Fruit fly (Drosophila melanogaster): Measurements from ENCODE around the gene CG11601.

CG11601 gene

dm6 chr2L:283071-283482 is at the start of gene CG11601 (continued):
- 0 out of 2 replicates have a peak, but pooled peaks have one; percentile 40 for TF ChIP-seq CG42726 (GFP tag; IDR thresholded peaks at IDR 0.05; ENCODE audit: partially characterized antibody)
- TF ChIP-seq ATbp (GFP tag; optimal IDR thresholded peaks at IDR 0.05) = no peak
- peak; percentile 46 for TF ChIP-seq CG2712 (tag; optimal IDR thresholded peaks at IDR 0.05)
- TF ChIP-seq aop (GFP tag; IDR thresholded peaks at IDR 0.05) = no peak
- peak; percentile 12 for TF ChIP-seq CG12942 (GFP tag; optimal IDR thresholded peaks at IDR 0.05)
- TF ChIP-seq gro (GFP tag; optimal IDR thresholded peaks at IDR 0.05) = peak; percentile 21
- peak; percentile 34 for TF ChIP-seq CG13624 (GFP tag; optimal IDR thresholded peaks at IDR 0.05)
- peak; percentile 71 for TF ChIP-seq pzg (GFP tag; optimal IDR thresholded peaks at IDR 0.05)
- peak; percentile 58 for TF ChIP-seq Myb (GFP tag; optimal IDR thresholded peaks at IDR 0.05)
- no peak for TF ChIP-seq CG11560 (tag; IDR thresholded peaks at IDR 0.05)
- TF ChIP-seq CG1529 (GFP tag; optimal IDR thresholded peaks at IDR 0.05) = no peak
- peak; percentile 30 for TF ChIP-seq MESR4 (GFP tag; optimal IDR thresholded peaks at IDR 0.05)
- no peak for TF ChIP-seq slp2 (GFP tag; optimal IDR thresholded peaks at IDR 0.05)
- 0 out of 2 replicates have a peak, but pooled peaks have one; percentile 12 for TF ChIP-seq Rx (GFP tag; IDR thresholded peaks at IDR 0.05)
- TF ChIP-seq CG12744 (GFP tag; optimal IDR thresholded peaks at IDR 0.05) = no peak
- no peak for TF ChIP-seq sima (GFP tag; optimal IDR thresholded peaks at IDR 0.05)
- TF ChIP-seq Fer3 (tag; optimal IDR thresholded peaks at IDR 0.05) = no peak
- TF ChIP-seq sd (tag; optimal IDR thresholded peaks at IDR 0.05) = no peak
- TF ChIP-seq CG32772 (GFP tag; IDR thresholded peaks at IDR 0.05) = 0 out of 2 replicates have a peak, but pooled peaks have one; percentile 22
- no peak for TF ChIP-seq Six4 (GFP tag; optimal IDR thresholded peaks at IDR 0.05)
- no peak for TF ChIP-seq CG2678 (tag; optimal IDR thresholded peaks at IDR 0.05)
- no peak for TF ChIP-seq Drgx (GFP tag; IDR thresholded peaks at IDR 0.05)
- TF ChIP-seq Dp (GFP tag; optimal IDR thresholded peaks at IDR 0.05) = peak; percentile 61
- TF ChIP-seq hkb (optimal IDR thresholded peaks at IDR 0.05) = peak; percentile 55
- TF ChIP-seq hkb (GFP tag; IDR thresholded peaks at IDR 0.05) = no peak
- TF ChIP-seq tx (GFP tag; optimal IDR thresholded peaks at IDR 0.05) = no peak
- TF ChIP-seq Doc3 (GFP tag; IDR thresholded peaks at IDR 0.05; ENCODE audit: partially characterized antibody) = no peak
- TF ChIP-seq Nf-YC (tag; optimal IDR thresholded peaks at IDR 0.05) = peak; percentile 23
- TF ChIP-seq CG10366 (GFP tag; IDR thresholded peaks at IDR 0.05) = peak; percentile 33; the same call in 1 of the 2 replicates
- peak; percentile 63 for TF ChIP-seq nmo (GFP tag; optimal IDR thresholded peaks at IDR 0.05)
- no peak for TF ChIP-seq rib (GFP tag; IDR thresholded peaks at IDR 0.05)
- TF ChIP-seq tll (GFP tag; optimal IDR thresholded peaks at IDR 0.05) = no peak
- no peak for TF ChIP-seq Atf-2 (GFP tag; optimal IDR thresholded peaks at IDR 0.05)
- TF ChIP-seq Xrp1 (GFP tag; IDR thresholded peaks at IDR 0.05) = peak; percentile 52; the same call in 1 of the 2 replicates
- TF ChIP-seq Oaz (GFP tag; IDR thresholded peaks at IDR 0.05) = 0 out of 2 replicates have a peak, but pooled peaks have one; percentile 15
- TF ChIP-seq MTF-1 (GFP tag; optimal IDR thresholded peaks at IDR 0.05; ENCODE audit: borderline replicate concordance) = no peak
- TF ChIP-seq CG8944 (GFP tag; optimal IDR thresholded peaks at IDR 0.05) = no peak
- peak; percentile 31 for TF ChIP-seq Hmr (GFP tag; optimal IDR thresholded peaks at IDR 0.05)
- TF ChIP-seq twi (tag; optimal IDR thresholded peaks at IDR 0.05) = no peak
- TF ChIP-seq Opbp (GFP tag; IDR thresholded peaks at IDR 0.05; ENCODE audit: partially characterized antibody) = no peak
- TF ChIP-seq CG3163 (GFP tag; optimal IDR thresholded peaks at IDR 0.05) = no peak
- TF ChIP-seq bigmax (GFP tag; optimal IDR thresholded peaks at IDR 0.05) = no peak
- peak; percentile 80 for TF ChIP-seq CTCF (GFP tag; optimal IDR thresholded peaks at IDR 0.05)
- TF ChIP-seq CG10209 (GFP tag; optimal IDR thresholded peaks at IDR 0.05) = peak; percentile 7
- TF ChIP-seq CG13287 (GFP tag; IDR thresholded peaks at IDR 0.05; ENCODE audit: partially characterized antibody) = peak; percentile 63
- no peak for TF ChIP-seq CG10959 (GFP tag; IDR thresholded peaks at IDR 0.05)
- TF ChIP-seq bcd (GFP tag; optimal IDR thresholded peaks at IDR 0.05) = peak; percentile 46
- TF ChIP-seq CG6854 (GFP tag; optimal IDR thresholded peaks at IDR 0.05) = no peak
- no peak for TF ChIP-seq ash1 (GFP tag; optimal IDR thresholded peaks at IDR 0.05)
- no peak for TF ChIP-seq dan (GFP tag; IDR thresholded peaks at IDR 0.05)
- no peak for TF ChIP-seq prd (optimal IDR thresholded peaks at IDR 0.05)
- TF ChIP-seq prd (GFP tag; IDR thresholded peaks at IDR 0.05) = 0 out of 3 replicates have a peak, but pooled peaks have one; percentile 43

Measured in whole organism, embryonic.